Fruit fly (Drosophila melanogaster) whole organism, embryonic: Measurements from ENCODE around the gene Cyp6d4.
A peak's percentile ranks its signal among the peaks of the same experiment; 100 is the strongest.

ENCODE experiments used
- ATbp ChIP-seq: fragments of 200-800 bp; sonication (Bioruptor generic); optimal IDR thresholded peaks from 2 replicates; lab custom pipeline; 2017; ENCODE audit warnings: missing biosample characterization, mild to moderate bottlenecking, missing genetic modification characterization, missing genetic modification reagents
- Atf3 ChIP-seq: fragments of 200-800 bp; sonication (Bioruptor generic); optimal IDR thresholded peaks from 3 replicates; lab custom pipeline; 2016; ENCODE audit warnings: missing biosample characterization, missing genetic modification characterization
- CG10321 ChIP-seq: fragments of 200-800 bp; sonication (Bioruptor generic); IDR thresholded peaks from 2 replicates; pipeline ENCODE4 v1.3.6; 2022; ENCODE audit warnings: missing biosample characterization, missing genetic modification characterization
- CG10959 ChIP-seq: fragments of 200-800 bp; sonication (Bioruptor generic); IDR thresholded peaks from 2 replicates; pipeline ENCODE4 v1.3.6; 2022; ENCODE audit warnings: missing biosample characterization, missing genetic modification characterization
- CG11723 ChIP-seq: fragments of 200-800 bp; sonication (Bioruptor generic); optimal IDR thresholded peaks from 2 replicates; lab custom pipeline; 2017; ENCODE audit warnings: missing biosample characterization, mild to moderate bottlenecking, missing genetic modification characterization
- CG12942 ChIP-seq: fragments of 200-800 bp; sonication (Bioruptor generic); optimal IDR thresholded peaks from 3 replicates; lab custom pipeline; 2016; ENCODE audit warnings: missing biosample characterization, missing genetic modification characterization
- CG13296 ChIP-seq: fragments of 200-800 bp; sonication (Bioruptor generic); optimal IDR thresholded peaks from 3 replicates; lab custom pipeline; 2018; ENCODE audit warnings: missing biosample characterization, mild to moderate bottlenecking, missing genetic modification characterization
- CG15269 ChIP-seq: fragments of 200-800 bp; sonication (Bioruptor generic); optimal IDR thresholded peaks from 2 replicates; lab custom pipeline; 2018; ENCODE audit warnings: missing biosample characterization, mild to moderate bottlenecking, missing genetic modification characterization, moderate library complexity
- CG15479 ChIP-seq: fragments of 200-800 bp; sonication (Bioruptor generic); optimal IDR thresholded peaks from 3 replicates; lab custom pipeline; 2019; ENCODE audit warnings: missing biosample characterization, mild to moderate bottlenecking, missing genetic modification characterization, moderate library complexity
- CG16813 ChIP-seq: fragments of 200-800 bp; sonication (Bioruptor generic); IDR thresholded peaks from 3 replicates; pipeline ENCODE4 v1.3.6; 2022; ENCODE audit warnings: missing biosample characterization, missing genetic modification characterization; ENCODE audit not compliant: partially characterized antibody
- CG17328 ChIP-seq: fragments of 200-800 bp; sonication (Bioruptor generic); IDR thresholded peaks from 2 replicates; pipeline ENCODE4 v1.3.6; 2022; ENCODE audit warnings: missing biosample characterization, missing genetic modification characterization
- CG17612 ChIP-seq: fragments of 200-800 bp; sonication (Bioruptor generic); IDR thresholded peaks from 2 replicates; pipeline ENCODE4 v1.3.6; 2022; ENCODE audit warnings: missing biosample characterization, missing genetic modification characterization
- CG2678 ChIP-seq: fragments of 200-800 bp; sonication (Bioruptor generic); optimal IDR thresholded peaks from 3 replicates; lab custom pipeline; 2019; ENCODE audit warnings: missing biosample characterization, mild to moderate bottlenecking, missing genetic modification characterization, moderate library complexity
- CG2712 ChIP-seq: fragments of 200-800 bp; optimal IDR thresholded peaks from 3 replicates; lab custom pipeline; 2019; ENCODE audit warnings: missing biosample characterization, mild to moderate bottlenecking, missing genetic modification characterization, moderate library complexity
- CG3726 ChIP-seq: fragments of 200-800 bp; sonication (Bioruptor generic); IDR thresholded peaks from 3 replicates; pipeline ENCODE4, ENCODE4 v1.3.6; 2022; ENCODE audit warnings: missing biosample characterization, missing genetic modification characterization
- CG5180 ChIP-seq: fragments of 200-800 bp; sonication (Bioruptor generic); optimal IDR thresholded peaks from 3 replicates; lab custom pipeline; 2017; ENCODE audit warnings: missing biosample characterization, missing genetic modification characterization, mild to moderate bottlenecking, moderate library complexity, missing genetic modification reagents
- CG6654 ChIP-seq: fragments of 200-800 bp; sonication (Bioruptor generic); optimal IDR thresholded peaks from 2 replicates; lab custom pipeline; 2017; ENCODE audit warnings: missing biosample characterization, mild to moderate bottlenecking, missing genetic modification characterization
- CG7556 ChIP-seq: fragments of 200-800 bp; sonication (Bioruptor generic); optimal IDR thresholded peaks from 2 replicates; lab custom pipeline; 2017; ENCODE audit warnings: missing biosample characterization, mild to moderate bottlenecking, missing genetic modification characterization
- CG8478 ChIP-seq: fragments of >200 bp; optimal IDR thresholded peaks from 2 replicates; lab custom pipeline; 2018
- CG8944 ChIP-seq: fragments of 200-800 bp; sonication (Bioruptor generic); optimal IDR thresholded peaks from 3 replicates; lab custom pipeline; 2016; ENCODE audit warnings: missing biosample characterization, missing genetic modification characterization
- Camta ChIP-seq: fragments of 200-800 bp; sonication (Bioruptor generic); optimal IDR thresholded peaks from 2 replicates; lab custom pipeline; 2016; ENCODE audit warnings: missing biosample characterization, missing genetic modification characterization
- Dek ChIP-seq: fragments of 200-800 bp; sonication (Bioruptor generic); optimal IDR thresholded peaks from 3 replicates; lab custom pipeline; 2019; ENCODE audit warnings: missing biosample characterization, mild to moderate bottlenecking, missing genetic modification characterization, moderate library complexity
- Fer3 ChIP-seq: fragments of 200-800 bp; sonication (Bioruptor generic); optimal IDR thresholded peaks from 2 replicates; lab custom pipeline; 2018; ENCODE audit warnings: missing biosample characterization, mild to moderate bottlenecking, missing genetic modification characterization, moderate library complexity
- Hey ChIP-seq: fragments of 200-800 bp; sonication (Bioruptor generic); optimal IDR thresholded peaks from 3 replicates; lab custom pipeline; 2018; ENCODE audit warnings: missing biosample characterization, mild to moderate bottlenecking, missing genetic modification characterization
- Nf-YB ChIP-seq: fragments of 200-800 bp; sonication (Bioruptor generic); optimal IDR thresholded peaks from 3 replicates; lab custom pipeline; 2019; ENCODE audit warnings: missing biosample characterization, mild to moderate bottlenecking, missing genetic modification characterization, moderate library complexity
- Scr ChIP-seq: fragments of 200-800 bp; sonication (Bioruptor generic); IDR thresholded peaks from 2 replicates; pipeline ENCODE4 v1.3.6; 2022; ENCODE audit warnings: missing biosample characterization, missing genetic modification characterization; ENCODE audit not compliant: partially characterized antibody
- Six4 ChIP-seq: fragments of 200-800 bp; sonication (Bioruptor generic); optimal IDR thresholded peaks from 2 replicates; lab custom pipeline; 2016; ENCODE audit warnings: missing biosample characterization, missing genetic modification characterization
- Sry-δ ChIP-seq: fragments of 200-800 bp; sonication (Bioruptor generic); optimal IDR thresholded peaks from 2 replicates; lab custom pipeline; 2016; ENCODE audit warnings: missing biosample characterization, missing genetic modification characterization
- ac ChIP-seq: fragments of 200-800 bp; sonication (Bioruptor generic); optimal IDR thresholded peaks from 3 replicates; lab custom pipeline; 2017; ENCODE audit warnings: missing biosample characterization, mild to moderate bottlenecking, missing genetic modification characterization
- bigmax ChIP-seq: fragments of 200-800 bp; sonication (Bioruptor generic); optimal IDR thresholded peaks from 2 replicates; lab custom pipeline; 2018; ENCODE audit warnings: missing biosample characterization, mild to moderate bottlenecking, missing genetic modification characterization
- cg ChIP-seq: fragments of 200-800 bp; sonication (Bioruptor generic); optimal IDR thresholded peaks from 3 replicates; lab custom pipeline; 2019; ENCODE audit warnings: missing biosample characterization, mild to moderate bottlenecking, missing genetic modification characterization, moderate library complexity
- chn ChIP-seq: fragments of 200-800 bp; sonication (Bioruptor generic); optimal IDR thresholded peaks from 2 replicates; lab custom pipeline; 2016; ENCODE audit warnings: missing biosample characterization, missing genetic modification characterization
- danr ChIP-seq: fragments of 200-800 bp; sonication (Bioruptor generic); IDR thresholded peaks from 2 replicates; pipeline ENCODE4 v1.3.6; 2022; ENCODE audit warnings: missing biosample characterization, missing genetic modification characterization
- dmrt11E ChIP-seq: fragments of 200-800 bp; sonication (Bioruptor generic); optimal IDR thresholded peaks from 3 replicates; lab custom pipeline; 2018; ENCODE audit warnings: missing biosample characterization, mild to moderate bottlenecking, missing genetic modification characterization, moderate library complexity
- ewg ChIP-seq: fragments of 200-800 bp; sonication (Bioruptor generic); optimal IDR thresholded peaks from 3 replicates; lab custom pipeline; 2017; ENCODE audit warnings: mild to moderate bottlenecking, missing biosample characterization, missing genetic modification reagents, missing genetic modification characterization
- exex ChIP-seq: fragments of 200-800 bp; sonication (Bioruptor generic); optimal IDR thresholded peaks from 4 replicates; lab custom pipeline; 2018; ENCODE audit warnings: missing biosample characterization, mild to moderate bottlenecking, missing genetic modification characterization, moderate library complexity
- fd3F ChIP-seq: fragments of 200-800 bp; sonication (Bioruptor generic); optimal IDR thresholded peaks from 2 replicates; lab custom pipeline; 2018; ENCODE audit warnings: missing biosample characterization, mild to moderate bottlenecking, missing genetic modification characterization, moderate library complexity
- ind ChIP-seq: fragments of 200-800 bp; sonication (Bioruptor generic); optimal IDR thresholded peaks from 3 replicates; lab custom pipeline; 2016; ENCODE audit warnings: missing biosample characterization, missing genetic modification characterization
- knrl ChIP-seq: fragments of 200-800 bp; sonication (Bioruptor generic); IDR thresholded peaks from 3 replicates; pipeline ENCODE4 v1.3.6; 2022; ENCODE audit warnings: missing biosample characterization, missing genetic modification characterization; ENCODE audit not compliant: partially characterized antibody
- lov ChIP-seq, 2 experiments: fragments of 200-800 bp in 1 of 2; fragments of >200 bp in 1 of 2; sonication (Bioruptor generic) in 1 of 2; IDR thresholded peaks in 1 of 2; optimal IDR thresholded peaks in 1 of 2; 2 replicates in 1 of 2; 3 replicates in 1 of 2; pipeline versions ENCODE4 v1.3.6 to Lab custom; 2017 to 2022; ENCODE audit warnings: missing biosample characterization in 1 of 2, missing genetic modification characterization in 1 of 2
- otp ChIP-seq: fragments of 200-800 bp; sonication (Bioruptor generic); IDR thresholded peaks from 3 replicates; pipeline ENCODE4, ENCODE4 v1.3.6; 2022; ENCODE audit warnings: missing biosample characterization, missing genetic modification characterization
- pita ChIP-seq: fragments of 200-800 bp; sonication (Bioruptor generic); optimal IDR thresholded peaks from 2 replicates; lab custom pipeline; 2017; ENCODE audit warnings: missing biosample characterization, mild to moderate bottlenecking, missing genetic modification characterization
- psq ChIP-seq: fragments of 200-800 bp; sonication (Bioruptor generic); optimal IDR thresholded peaks from 2 replicates; lab custom pipeline; 2017; ENCODE audit warnings: missing biosample characterization, missing genetic modification characterization
- sima ChIP-seq: fragments of 200-800 bp; sonication (Bioruptor generic); optimal IDR thresholded peaks from 2 replicates; lab custom pipeline; 2016; ENCODE audit warnings: missing biosample characterization, missing genetic modification characterization
- sob ChIP-seq: fragments of 200-800 bp; sonication (Bioruptor generic); IDR thresholded peaks from 2 replicates; pipeline ENCODE4 v1.3.6; 2022; ENCODE audit warnings: missing biosample characterization, missing genetic modification characterization
- tna ChIP-seq: fragments of 200-800 bp; sonication (Bioruptor generic); IDR thresholded peaks from 2 replicates; pipeline ENCODE4 v1.3.6; 2022; ENCODE audit warnings: missing biosample characterization, missing genetic modification characterization; ENCODE audit not compliant: partially characterized antibody
- zen ChIP-seq: fragments of 200-800 bp; sonication (Bioruptor generic); optimal IDR thresholded peaks from 3 replicates; lab custom pipeline; 2018; ENCODE audit warnings: missing biosample characterization, mild to moderate bottlenecking, missing genetic modification characterization, moderate library complexity
- zen2 ChIP-seq: fragments of 200-800 bp; sonication (Bioruptor generic); IDR thresholded peaks from 3 replicates; pipeline ENCODE4 v1.3.6; 2022; ENCODE audit warnings: missing biosample characterization, missing genetic modification characterization; ENCODE audit not compliant: partially characterized antibody
- zfh1 ChIP-seq: fragments of 200-800 bp; sonication (Bioruptor generic); IDR thresholded peaks from 3 replicates; pipeline ENCODE4 v1.3.6; 2022; ENCODE audit warnings: missing biosample characterization, missing genetic modification characterization

Cyp6d4 gene

dm6 chr3R:22686336-22686874 lies 11.7 kb upstream of the Cyp6d4 start, which contains the start of the genes Gclm and CG17625 (continued):
- TF ChIP-seq ewg (GFP tag; lab: Kevin White, UChicago) (peak; percentile 33), CG3726 (GFP tag; lab: Robert Waterston, UW) (no peak), pita (GFP tag; lab: Kevin White, UChicago) (no peak), CG10321 (GFP tag; lab: Robert Waterston, UW) (0 out of 2 replicates have a peak, but pooled peaks have one; percentile 44), CG2712 (tag; lab: Kevin White, UChicago) (peak; percentile 68), ind (GFP tag; lab: Kevin White, UChicago) (peak; percentile 49), Scr (GFP tag; lab: Robert Waterston, UW) (peak; percentile 76), ATbp (GFP tag; lab: Kevin White, UChicago) (no peak), zfh1 (GFP tag; lab: Robert Waterston, UW) (peak; percentile 38; the same call in 1 of the 3 replicates), lov (optimal IDR thresholded peaks at IDR 0.05; lab: Kevin White, UChicago) (no peak), lov (GFP tag; IDR thresholded peaks at IDR 0.05; lab: Robert Waterston, UW) (no peak), zen2 (GFP tag; lab: Robert Waterston, UW) (peak; percentile 65), tna (GFP tag; lab: Robert Waterston, UW) (peak; percentile 38), CG15479 (GFP tag; lab: Kevin White, UChicago) (no peak), bigmax (GFP tag; lab: Kevin White, UChicago) (no peak), Nf-YB (GFP tag; lab: Kevin White, UChicago) (peak; percentile 23), Hey (peak; percentile 41), chn (GFP tag; lab: Kevin White, UChicago) (peak; percentile 46), dmrt11E (tag; lab: Kevin White, UChicago) (peak; percentile 38), Atf3 (GFP tag; lab: Kevin White, UChicago) (no peak), CG8478 (lab: Kevin White, UChicago) (no peak), knrl (GFP tag; lab: Robert Waterston, UW) (peak; percentile 79), CG7556 (GFP tag; lab: Kevin White, UChicago) (peak; percentile 58), CG5180 (no peak), sima (no peak), ac (GFP tag; lab: Kevin White, UChicago) (no peak), CG2678 (peak; percentile 53), cg (no peak), CG17612 (no peak), CG15269 (tag; lab: Kevin White, UChicago) (peak; percentile 60), Sry-δ (GFP tag; lab: Kevin White, UChicago) (peak; percentile 92), Six4 (GFP tag; lab: Kevin White, UChicago) (no peak), CG16813 (GFP tag; lab: Robert Waterston, UW) (peak; percentile 75), otp (GFP tag; lab: Robert Waterston, UW) (no peak), danr (GFP tag; lab: Robert Waterston, UW) (no peak), CG11723 (GFP tag; lab: Kevin White, UChicago) (no peak), CG10959 (GFP tag; lab: Robert Waterston, UW) (peak; percentile 27; the same call in 1 of the 2 replicates), Camta (no peak), CG8944 (GFP tag; lab: Kevin White, UChicago) (no peak), CG6654 (GFP tag; lab: Kevin White, UChicago) (no peak), Fer3 (tag; lab: Kevin White, UChicago) (peak; percentile 52), CG13296 (peak; percentile 76), fd3F (GFP tag; lab: Kevin White, UChicago) (peak; percentile 26), CG12942 (GFP tag; lab: Kevin White, UChicago) (peak; percentile 4), sob (GFP tag; lab: Robert Waterston, UW) (peak; percentile 81), zen (peak; percentile 15), CG17328 (no peak), Dek (tag; lab: Kevin White, UChicago) (peak; percentile 32), psq (peak; percentile 0), exex (tag; lab: Kevin White, UChicago) (peak; percentile 42)
